Fruit fly (Drosophila melanogaster): ENCODE measurements around the gene CG46306.
A peak's percentile ranks its signal among the peaks of the same experiment; 100 is the strongest.

DNA sequence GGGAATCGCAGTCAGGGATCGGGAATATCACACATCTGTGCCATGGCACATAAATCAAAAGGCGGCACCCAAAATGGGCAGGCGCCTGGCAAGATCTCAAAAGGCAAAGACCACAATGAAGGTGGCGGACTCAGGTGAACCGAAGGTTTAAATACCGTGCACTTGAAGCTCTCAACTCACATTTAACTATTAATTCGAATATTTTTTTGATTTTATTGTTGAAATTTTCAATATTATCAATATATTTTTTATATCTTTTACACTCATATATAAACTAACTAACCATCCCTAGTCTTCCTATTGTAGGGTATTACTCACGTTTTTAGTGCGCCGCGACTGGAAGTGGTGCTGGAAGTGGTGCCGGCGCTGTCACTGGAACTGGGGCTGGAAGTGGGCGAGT is 13.7 kb upstream of the CG46306 start:
- no peak; the same call in 2 of the 3 replicates for TF ChIP-seq CG6163 (GFP tag; IDR thresholded peaks at IDR 0.05)
- 0 out of 2 replicates have a peak, but pooled peaks have one; percentile 28 for TF ChIP-seq CG15336 (GFP tag; IDR thresholded peaks at IDR 0.05)
- no peak for TF ChIP-seq fkh (GFP tag; optimal IDR thresholded peaks at IDR 0.05)
